Worm (Caenorhabditis elegans) whole organism, late embryonic: Measurements from ENCODE around the gene Y54F10BM.23.

Source experiments
- ceh-45 ChIP-seq: fragments of 200-800 bp; sonication (Bioruptor generic); IDR thresholded peaks from 2 replicates; pipeline ENCODE4 v1.3.6; 2022; ENCODE audit warnings: missing genetic modification reagents, missing genetic modification characterization, missing compliant biosample characterization
- rnt-1 ChIP-seq: sonication (generic microtip); optimal IDR thresholded peaks from 2 replicates; lab custom pipeline; 2016; ENCODE audit warnings: missing genetic modification characterization, missing compliant biosample characterization
- ttx-3 ChIP-seq: sonication (generic microtip); optimal IDR thresholded peaks from 2 replicates; lab custom pipeline; 2016; ENCODE audit warnings: missing genetic modification reagents, missing genetic modification characterization, missing compliant biosample characterization

- TF ChIP-seq rnt-1, result no peak
- TF ChIP-seq ttx-3 (tag; lab: Kevin White, UChicago), result no peak
- TF ChIP-seq ceh-45, result no peak
Measured at ce11 chrIII:2291139-2291538, 11.8 kb upstream of the Y54F10BM.23 start, which contains the start of gene fbxa-219.
